Comparison of ENCODE assay signal across 2 fruit fly cellular contexts in the genomic region with DNA sequence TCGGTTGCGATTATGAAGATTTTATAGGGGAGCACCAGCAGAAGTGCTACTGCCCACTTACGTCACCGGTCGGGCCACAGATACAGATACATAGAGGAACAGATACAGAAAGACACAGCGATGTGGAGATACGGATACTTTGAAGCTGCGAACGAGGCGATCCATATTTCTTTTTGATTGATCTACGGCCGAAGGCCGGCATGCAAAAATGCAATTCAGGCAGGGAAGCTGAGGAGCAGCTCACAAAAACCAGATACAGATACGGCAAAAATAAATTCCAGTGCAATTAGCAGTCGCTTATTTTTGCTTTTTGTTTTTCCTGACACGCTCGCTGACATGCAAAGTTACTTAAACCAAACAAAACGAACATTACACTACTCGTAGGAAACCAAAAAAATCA.
A peak's percentile ranks its signal among the peaks of the same experiment; 100 is the strongest.
TF ChIP-seq lines count a peak whose summit lies in the region.

No protein-coding gene starts in this region.

- no peak for TF ChIP-seq CTCF in whole organism, embryonic (GFP tag; optimal IDR thresholded peaks at IDR 0.05; lab: Kevin White, UChicago)

TF ChIP-seq in whole organism, embryonic, 481 proteins besides CTCF, POLR2A, EP300 and RAD21:
- no peak for TF ChIP-seq CG7357 (GFP tag; IDR thresholded peaks at IDR 0.05; lab: Robert Waterston, UW)
- no peak for TF ChIP-seq Stat92E (GFP tag; optimal IDR thresholded peaks at IDR 0.05; lab: Kevin White, UChicago)
- no peak for TF ChIP-seq al (GFP tag; IDR thresholded peaks at IDR 0.05; lab: Robert Waterston, UW)
- TF ChIP-seq chinmo (GFP tag; IDR thresholded peaks at IDR 0.05; lab: Robert Waterston, UW; ENCODE audit: partially characterized antibody): 0 out of 4 replicates have a peak, but pooled peaks have one; percentile 46
- TF ChIP-seq prd (optimal IDR thresholded peaks at IDR 0.05; lab: Kevin White, UChicago): no peak
- TF ChIP-seq prd (GFP tag; IDR thresholded peaks at IDR 0.05; lab: Robert Waterston, UW): no peak
- TF ChIP-seq fd3F (GFP tag; optimal IDR thresholded peaks at IDR 0.05; lab: Kevin White, UChicago): no peak
- TF ChIP-seq Max (GFP tag; optimal IDR thresholded peaks at IDR 0.05; lab: Kevin White, UChicago): no peak
- TF ChIP-seq Deaf1 (tag; optimal IDR thresholded peaks at IDR 0.05; lab: Kevin White, UChicago): no peak
- TF ChIP-seq Nf-YC (tag; optimal IDR thresholded peaks at IDR 0.05; lab: Kevin White, UChicago): no peak
- peak in 1 of 2 experiments; percentile 39 for TF ChIP-seq Pdp1 (GFP tag; optimal IDR thresholded peaks at IDR 0.05; lab: Kevin White, UChicago)
- TF ChIP-seq Gsc (GFP tag; IDR thresholded peaks at IDR 0.05; lab: Robert Waterston, UW): no peak
- TF ChIP-seq Dbx (GFP tag; IDR thresholded peaks at IDR 0.05; lab: Robert Waterston, UW): no peak
- TF ChIP-seq ac (GFP tag; optimal IDR thresholded peaks at IDR 0.05; lab: Kevin White, UChicago): no peak
- TF ChIP-seq CG32532 (GFP tag; IDR thresholded peaks at IDR 0.05; lab: Robert Waterston, UW): peak; percentile 36; the same call in 1 of the 2 replicates
- peak; percentile 29 for TF ChIP-seq gcm (GFP tag; optimal IDR thresholded peaks at IDR 0.05; lab: Kevin White, UChicago)
- TF ChIP-seq Ets65A (GFP tag; lab: Kevin White, UChicago): peak; percentile 2
- TF ChIP-seq Ssrp (tag; optimal IDR thresholded peaks at IDR 0.05; lab: Kevin White, UChicago): no peak
- no peak for TF ChIP-seq Hr39 (optimal IDR thresholded peaks at IDR 0.05; lab: Kevin White, UChicago)
- no peak for TF ChIP-seq zfh2 (GFP tag; optimal IDR thresholded peaks at IDR 0.05; lab: Kevin White, UChicago)
- no peak for TF ChIP-seq CG7928 (GFP tag; optimal IDR thresholded peaks at IDR 0.05; lab: Kevin White, UChicago)
- peak; percentile 57; the same call in 1 of the 3 replicates for TF ChIP-seq CG6791 (GFP tag; IDR thresholded peaks at IDR 0.05; lab: Robert Waterston, UW; ENCODE audit: partially characterized antibody)
- TF ChIP-seq Nf-YA (GFP tag; IDR thresholded peaks at IDR 0.05; lab: Robert Waterston, UW): no peak
- TF ChIP-seq CG18599 (GFP tag; optimal IDR thresholded peaks at IDR 0.05; lab: Kevin White, UChicago): no peak
- TF ChIP-seq bcd (GFP tag; optimal IDR thresholded peaks at IDR 0.05; lab: Kevin White, UChicago): no peak
TF ChIP-seq in whole organism, embryonic: peak in this region for 6.

TF ChIP-seq in whole organism, prepupa, 60 proteins besides CTCF, POLR2A, EP300 and RAD21:
- TF ChIP-seq net (GFP tag; optimal IDR thresholded peaks at IDR 0.05; lab: Kevin White, UChicago) (no peak), ss (GFP tag; optimal IDR thresholded peaks at IDR 0.05; lab: Kevin White, UChicago) (peak in 1 of 2 experiments; percentile 70), lz (GFP tag; optimal IDR thresholded peaks at IDR 0.05; lab: Kevin White, UChicago) (no peak), CG6792 (GFP tag; optimal IDR thresholded peaks at IDR 0.05; lab: Kevin White, UChicago) (no peak), svp (GFP tag; lab: Kevin White, UChicago) (peak; percentile 89)
TF ChIP-seq in whole organism, prepupa: peak in this region for 2.
